Worm (Caenorhabditis elegans): ENCODE data around the gene irld-52.
"Not testable (repeated sequence)": the region's sequence is repeated elsewhere in the genome, so short reads cannot be mapped to it uniquely, and the experiment has no call there.

irld-52 gene

ce11 chrV:15752941-15753340, 26.5 kb upstream of the irld-52 start, which contains the start of gene str-5:
TSS of gene str-5 (plus strand) at chrV:15753241.
- not testable (repeated sequence) for TF ChIP-seq F57A8.1 (GFP tag; optimal IDR thresholded peaks at IDR 0.05); attf-6 (GFP tag; IDR thresholded peaks at IDR 0.05); C06A6.2 (GFP tag; conservative IDR thresholded peaks at IDR 0.05)

ce11 chrV:15754731-15755130, 24.7 kb upstream of the irld-52 start, which contains the start of gene str-8:
TSS of gene str-8 (plus strand) at chrV:15755031.
- TF ChIP-seq B0261.1 (tag; optimal IDR thresholded peaks at IDR 0.05); F22D6.2 (tag; optimal IDR thresholded peaks at IDR 0.05); ceh-27 (GFP tag; optimal IDR thresholded peaks at IDR 0.05): not testable (repeated sequence)

- TF ChIP-seq dox-1 (GFP tag; IDR thresholded peaks at IDR 0.05): no peak
- TF ChIP-seq hmg-1.2 (GFP tag; IDR thresholded peaks at IDR 0.05): no peak
- no peak for TF ChIP-seq nfyb-1 (GFP tag; IDR thresholded peaks at IDR 0.05)
- TF ChIP-seq him-1 (tag; optimal IDR thresholded peaks at IDR 0.05): no peak
- no peak for TF ChIP-seq ceh-58 (GFP tag; IDR thresholded peaks at IDR 0.05)
- no peak for TF ChIP-seq ztf-6 (GFP tag; IDR thresholded peaks at IDR 0.05)
Observed at ce11 chrV:15757645-15758044, 21.8 kb upstream of the irld-52 start.

ce11 chrV:15758449-15758848, 21.0 kb upstream of the irld-52 start, which contains the start of gene str-9:
TSS of gene str-9 (plus strand) at chrV:15758749.
- no peak for TF ChIP-seq nhr-27 (tag; optimal IDR thresholded peaks at IDR 0.05)
- no peak for TF ChIP-seq ceh-100 (GFP tag; IDR thresholded peaks at IDR 0.05)
- TF ChIP-seq ceh-79 (tag; optimal IDR thresholded peaks at IDR 0.05): no peak
- no peak for TF ChIP-seq nhr-80 (tag; optimal IDR thresholded peaks at IDR 0.05)
- TF ChIP-seq aptf-3 (GFP tag; IDR thresholded peaks at IDR 0.05): no peak
- TF ChIP-seq dpff-1 (tag; optimal IDR thresholded peaks at IDR 0.05): no peak
- TF ChIP-seq F23B12.7 (tag; optimal IDR thresholded peaks at IDR 0.05; ENCODE audit: insufficient read depth): no peak
- TF ChIP-seq egl-44 (GFP tag; IDR thresholded peaks at IDR 0.05): no peak
- TF ChIP-seq T26A5.8 (tag; optimal IDR thresholded peaks at IDR 0.05): no peak
- no peak for TF ChIP-seq F57A8.1 (GFP tag; optimal IDR thresholded peaks at IDR 0.05)
- no peak for TF ChIP-seq B0019.2 (GFP tag; conservative IDR thresholded peaks at IDR 0.05)
- no peak for TF ChIP-seq mel-28 (tag; optimal IDR thresholded peaks at IDR 0.05; ENCODE audit: borderline replicate concordance)
- TF ChIP-seq repo-1 (tag; optimal IDR thresholded peaks at IDR 0.05): no peak
- no peak for TF ChIP-seq Y79H2A.3 (GFP tag; conservative IDR thresholded peaks at IDR 0.05)
- no peak for TF ChIP-seq ztf-18 (tag; optimal IDR thresholded peaks at IDR 0.05)
- no peak for TF ChIP-seq akir-1 (GFP tag; optimal IDR thresholded peaks at IDR 0.05)
- TF ChIP-seq nfyb-1 (GFP tag; IDR thresholded peaks at IDR 0.05): no peak
- TF ChIP-seq F37B4.10 (GFP tag; IDR thresholded peaks at IDR 0.05): no peak
- no peak for TF ChIP-seq cebp-1 (GFP tag; IDR thresholded peaks at IDR 0.05)
- no peak for TF ChIP-seq cebp-1 (tag; optimal IDR thresholded peaks at IDR 0.05)
- TF ChIP-seq madf-8 (GFP tag; conservative IDR thresholded peaks at IDR 0.05): no peak

- TF ChIP-seq aptf-3 (GFP tag; IDR thresholded peaks at IDR 0.05) (no peak), ceh-79 (tag; optimal IDR thresholded peaks at IDR 0.05) (no peak), lsl-1 (GFP tag; optimal IDR thresholded peaks at IDR 0.05) (peak; percentile 71), Y79H2A.3 (GFP tag; conservative IDR thresholded peaks at IDR 0.05) (no peak), ekl-4 (GFP tag; IDR thresholded peaks at IDR 0.05) (peak; percentile 82), bed-2 (GFP tag; IDR thresholded peaks at IDR 0.05) (no peak), ceh-91 (GFP tag; IDR thresholded peaks at IDR 0.05) (peak; percentile 67), ztf-3 (GFP tag; optimal IDR thresholded peaks at IDR 0.05) (no peak), ztf-28 (GFP tag; IDR thresholded peaks at IDR 0.05) (no peak), Y67H2A.10 (GFP tag; conservative IDR thresholded peaks at IDR 0.05) (no peak), lin-54 (GFP tag; optimal IDR thresholded peaks at IDR 0.05) (peak; percentile 99), snpc-4 (GFP tag; optimal IDR thresholded peaks at IDR 0.05) (peak; percentile 36), snpc-4 (tag; optimal IDR thresholded peaks at IDR 0.05) (peak; percentile 70 to 86 (median 81)), B0261.1 (tag; optimal IDR thresholded peaks at IDR 0.05) (peak; percentile 34), nhr-179 (tag; optimal IDR thresholded peaks at IDR 0.05) (no peak), cebp-1 (GFP tag; IDR thresholded peaks at IDR 0.05) (no peak), cebp-1 (tag; optimal IDR thresholded peaks at IDR 0.05) (peak; percentile 81), mcd-1 (GFP tag; IDR thresholded peaks at IDR 0.05) (peak; percentile 92)
Observed at ce11 chrV:15766122-15766594, 13.3 kb upstream of the irld-52 start, which contains the start of the genes haf-3 and F57A10.2. TSS of gene haf-3 (minus strand) at chrV:15766172. TSS of gene F57A10.2 (plus strand) at chrV:15766575.
